Fruit fly (Drosophila melanogaster) whole organism, embryonic: ENCODE data around the gene Or7a.

Experiments
- Adf1 ChIP-seq: fragments of 200-800 bp; sonication (Bioruptor generic); IDR thresholded peaks from 2 replicates; pipeline ENCODE4 v1.3.6; 2022; ENCODE audit warnings: missing biosample characterization, missing genetic modification characterization
- Aef1 ChIP-seq: fragments of 200-800 bp; sonication (Bioruptor generic); IDR thresholded peaks from 3 replicates; pipeline ENCODE4 v1.3.6; 2022; ENCODE audit warnings: missing biosample characterization, missing genetic modification characterization
- Bteb2 ChIP-seq: fragments of 200-800 bp; sonication (Bioruptor generic); optimal IDR thresholded peaks from 2 replicates; lab custom pipeline; 2016; ENCODE audit warnings: missing biosample characterization, missing genetic modification characterization
- CG10321 ChIP-seq: fragments of 200-800 bp; sonication (Bioruptor generic); IDR thresholded peaks from 2 replicates; pipeline ENCODE4 v1.3.6; 2022; ENCODE audit warnings: missing biosample characterization, missing genetic modification characterization
- CG10366 ChIP-seq: fragments of 200-800 bp; sonication (Bioruptor generic); IDR thresholded peaks from 2 replicates; pipeline ENCODE4 v1.3.6; 2022; ENCODE audit warnings: missing biosample characterization, missing genetic modification characterization
- CG11504 ChIP-seq: fragments of 200-800 bp; sonication (Bioruptor generic); optimal IDR thresholded peaks from 3 replicates; lab custom pipeline; 2019; ENCODE audit warnings: missing biosample characterization, mild to moderate bottlenecking, missing genetic modification characterization, moderate library complexity
- CG11695 ChIP-seq: fragments of 200-800 bp; sonication (Bioruptor generic); IDR thresholded peaks from 3 replicates; pipeline ENCODE4 v1.3.6; 2022; ENCODE audit warnings: missing biosample characterization, missing genetic modification characterization
- CG12391 ChIP-seq: fragments of 200-800 bp; sonication (Bioruptor generic); optimal IDR thresholded peaks from 3 replicates; lab custom pipeline; 2018; ENCODE audit warnings: missing biosample characterization, mild to moderate bottlenecking, missing genetic modification characterization, moderate library complexity
- CG13624 ChIP-seq: fragments of 200-800 bp; sonication (Bioruptor generic); optimal IDR thresholded peaks from 2 replicates; lab custom pipeline; 2016; ENCODE audit warnings: missing biosample characterization, missing genetic modification characterization
- CG14014 ChIP-seq: fragments of 200-800 bp; sonication (Bioruptor generic); IDR thresholded peaks from 2 replicates; pipeline ENCODE4 v1.3.6; 2022; ENCODE audit warnings: missing biosample characterization, missing genetic modification characterization
- CG17802 ChIP-seq: fragments of 200-800 bp; sonication (Bioruptor generic); optimal IDR thresholded peaks from 2 replicates; lab custom pipeline; 2018; ENCODE audit warnings: missing biosample characterization, mild to moderate bottlenecking, missing genetic modification characterization, moderate library complexity
- CG17829 ChIP-seq: fragments of 200-800 bp; optimal IDR thresholded peaks from 2 replicates; lab custom pipeline; 2019; ENCODE audit warnings: missing biosample characterization, mild to moderate bottlenecking, missing genetic modification characterization, moderate library complexity
- CG2678 ChIP-seq: fragments of 200-800 bp; sonication (Bioruptor generic); optimal IDR thresholded peaks from 3 replicates; lab custom pipeline; 2019; ENCODE audit warnings: missing biosample characterization, mild to moderate bottlenecking, missing genetic modification characterization, moderate library complexity
- CG30020 ChIP-seq: fragments of 200-800 bp; optimal IDR thresholded peaks from 2 replicates; lab custom pipeline; 2019; ENCODE audit warnings: missing biosample characterization, mild to moderate bottlenecking, missing genetic modification characterization, moderate library complexity
- CG33557 ChIP-seq: fragments of 200-800 bp; sonication (Bioruptor generic); optimal IDR thresholded peaks from 2 replicates; lab custom pipeline; 2019; ENCODE audit warnings: missing biosample characterization, mild to moderate bottlenecking, missing genetic modification characterization, moderate library complexity
- CG34422 ChIP-seq: fragments of 200-800 bp; sonication (Bioruptor generic); IDR thresholded peaks from 3 replicates; pipeline ENCODE4 v1.3.6; 2022; ENCODE audit warnings: missing biosample characterization, missing genetic modification characterization
- CG43689 ChIP-seq: fragments of 200-800 bp; sonication (Bioruptor generic); IDR thresholded peaks from 2 replicates; pipeline ENCODE4 v1.3.6; 2022; ENCODE audit warnings: missing biosample characterization, missing genetic modification characterization
- CG4404 ChIP-seq: fragments of 200-800 bp; sonication (Bioruptor generic); IDR thresholded peaks from 2 replicates; pipeline ENCODE4 v1.3.6; 2022; ENCODE audit warnings: missing biosample characterization, missing genetic modification characterization
- CG4424 ChIP-seq: fragments of 200-800 bp; sonication (Bioruptor generic); optimal IDR thresholded peaks from 3 replicates; lab custom pipeline; 2016; ENCODE audit warnings: missing biosample characterization, missing genetic modification characterization
- CG6854 ChIP-seq: fragments of 200-800 bp; sonication (Bioruptor generic); optimal IDR thresholded peaks from 3 replicates; lab custom pipeline; 2017; ENCODE audit warnings: missing biosample characterization, mild to moderate bottlenecking, missing genetic modification characterization
- CG7271 ChIP-seq: fragments of 200-800 bp; sonication (Bioruptor generic); optimal IDR thresholded peaks from 2 replicates; lab custom pipeline; 2018; ENCODE audit warnings: missing biosample characterization, mild to moderate bottlenecking, missing genetic modification characterization, moderate library complexity
- CG9797 ChIP-seq: fragments of 200-800 bp; sonication (Bioruptor generic); optimal IDR thresholded peaks from 3 replicates; lab custom pipeline; 2018; ENCODE audit warnings: missing biosample characterization, mild to moderate bottlenecking, missing genetic modification characterization
- CrebB ChIP-seq: fragments of 200-800 bp; sonication (Bioruptor generic); optimal IDR thresholded peaks from 3 replicates; lab custom pipeline; 2018; ENCODE audit warnings: missing biosample characterization, mild to moderate bottlenecking, missing genetic modification characterization
- Dp ChIP-seq: fragments of 200-800 bp; sonication (Bioruptor generic); optimal IDR thresholded peaks from 2 replicates; lab custom pipeline; 2018; ENCODE audit warnings: missing biosample characterization, mild to moderate bottlenecking, missing genetic modification characterization, moderate library complexity
- Dref ChIP-seq: fragments of 200-800 bp; sonication (Bioruptor generic); IDR thresholded peaks from 2 replicates; pipeline ENCODE4 v1.3.6; 2022; ENCODE audit warnings: missing biosample characterization, missing genetic modification characterization
- Elba2 ChIP-seq: fragments of 200-800 bp; sonication (Bioruptor generic); optimal IDR thresholded peaks from 3 replicates; lab custom pipeline; 2016; ENCODE audit warnings: missing biosample characterization, missing genetic modification characterization
- HLH4C ChIP-seq: fragments of 200-800 bp; sonication (Bioruptor generic); IDR thresholded peaks from 3 replicates; pipeline ENCODE4 v1.3.6; 2022; ENCODE audit warnings: missing biosample characterization, missing genetic modification characterization; ENCODE audit not compliant: partially characterized antibody
- Jarid2 ChIP-seq: fragments of 200-800 bp; sonication (Bioruptor generic); optimal IDR thresholded peaks from 3 replicates; lab custom pipeline; 2017; ENCODE audit warnings: mild to moderate bottlenecking, missing biosample characterization, missing genetic modification reagents, missing genetic modification characterization
- MESR4 ChIP-seq: fragments of 200-800 bp; sonication (Bioruptor generic); optimal IDR thresholded peaks from 2 replicates; lab custom pipeline; 2018; ENCODE audit warnings: missing biosample characterization, mild to moderate bottlenecking, missing genetic modification characterization, moderate library complexity
- Ravus ChIP-seq: fragments of 200-800 bp; sonication (Bioruptor generic); IDR thresholded peaks from 2 replicates; pipeline ENCODE4 v1.3.6; 2022; ENCODE audit warnings: missing biosample characterization, missing genetic modification characterization
- Sin3A ChIP-seq: fragments of >200 bp; optimal IDR thresholded peaks from 2 replicates; lab custom pipeline; 2018
- Taf1 ChIP-seq: fragments of 200-800 bp; sonication (Bioruptor generic); IDR thresholded peaks from 2 replicates; pipeline ENCODE4 v1.3.6; 2022; ENCODE audit warnings: missing biosample characterization, missing genetic modification characterization
- Trl ChIP-seq, 3 experiments: fragments of >200 bp in 2 of 3; fragments of 200-800 bp in 1 of 3; sonication (Bioruptor generic) in 1 of 3; optimal IDR thresholded peaks; 2 replicates in 1 of 3; 3 replicates in 2 of 3; lab custom pipeline; 2016 to 2017; ENCODE audit warnings: missing biosample characterization in 1 of 3, missing genetic modification characterization in 1 of 3
- ac ChIP-seq: fragments of 200-800 bp; sonication (Bioruptor generic); optimal IDR thresholded peaks from 3 replicates; lab custom pipeline; 2017; ENCODE audit warnings: missing biosample characterization, mild to moderate bottlenecking, missing genetic modification characterization
- cato ChIP-seq: fragments of 200-800 bp; sonication (Bioruptor generic); optimal IDR thresholded peaks from 2 replicates; lab custom pipeline; 2016; ENCODE audit warnings: missing biosample characterization, missing genetic modification characterization, borderline replicate concordance
- ci ChIP-seq: fragments of 200-800 bp; sonication (Bioruptor generic); IDR thresholded peaks from 3 replicates; pipeline ENCODE4 v1.3.6; 2022; ENCODE audit warnings: missing biosample characterization, missing genetic modification characterization
- cwo ChIP-seq: fragments of 200-800 bp; sonication (Bioruptor generic); optimal IDR thresholded peaks from 3 replicates; lab custom pipeline; 2017; ENCODE audit warnings: missing biosample characterization, missing genetic modification characterization, mild to moderate bottlenecking, moderate library complexity, missing genetic modification reagents
- en ChIP-seq: fragments of 200-800 bp; sonication (Bioruptor generic); optimal IDR thresholded peaks from 2 replicates; lab custom pipeline; 2016; ENCODE audit warnings: missing biosample characterization, missing genetic modification characterization
- fd102C ChIP-seq: fragments of 200-800 bp; sonication (Bioruptor generic); optimal IDR thresholded peaks from 2 replicates; lab custom pipeline; 2018; ENCODE audit warnings: missing biosample characterization, mild to moderate bottlenecking, missing genetic modification characterization, moderate library complexity
- hb ChIP-seq: fragments of 200-800 bp; sonication (Bioruptor generic); IDR thresholded peaks from 3 replicates; pipeline ENCODE4 v1.3.6; 2022; ENCODE audit warnings: missing biosample characterization, missing genetic modification characterization; ENCODE audit not compliant: partially characterized antibody
- hbn ChIP-seq: fragments of 200-800 bp; sonication (Bioruptor generic); IDR thresholded peaks from 2 replicates; pipeline ENCODE4 v1.3.6; 2022; ENCODE audit warnings: missing biosample characterization, missing genetic modification characterization; ENCODE audit not compliant: partially characterized antibody
- insv ChIP-seq, 2 experiments: fragments of 200-800 bp; sonication (Bioruptor generic); optimal IDR thresholded peaks; 3 replicates each; lab custom pipeline; 2016 to 2018; ENCODE audit warnings: missing biosample characterization in 2 of 2, missing genetic modification characterization in 2 of 2
- kah ChIP-seq: fragments of 200-800 bp; sonication (Bioruptor generic); optimal IDR thresholded peaks from 2 replicates; lab custom pipeline; 2018; ENCODE audit warnings: missing biosample characterization, mild to moderate bottlenecking, missing genetic modification characterization
- oc ChIP-seq: fragments of 200-800 bp; sonication (Bioruptor generic); optimal IDR thresholded peaks from 2 replicates; lab custom pipeline; 2018; ENCODE audit warnings: missing biosample characterization, mild to moderate bottlenecking, missing genetic modification characterization, moderate library complexity
- peb ChIP-seq: fragments of 200-800 bp; sonication (Bioruptor generic); IDR thresholded peaks from 2 replicates; pipeline ENCODE4 v1.3.6; 2022; ENCODE audit warnings: missing biosample characterization, missing genetic modification characterization
- pho ChIP-seq: fragments of 200-800 bp; sonication (Bioruptor generic); optimal IDR thresholded peaks from 2 replicates; lab custom pipeline; 2016; ENCODE audit warnings: missing biosample characterization, missing genetic modification characterization
- slou ChIP-seq: fragments of 200-800 bp; sonication (Bioruptor generic); optimal IDR thresholded peaks from 3 replicates; lab custom pipeline; 2016; ENCODE audit warnings: missing biosample characterization, missing genetic modification characterization
- sob ChIP-seq: fragments of 200-800 bp; sonication (Bioruptor generic); IDR thresholded peaks from 2 replicates; pipeline ENCODE4 v1.3.6; 2022; ENCODE audit warnings: missing biosample characterization, missing genetic modification characterization
- tio ChIP-seq: fragments of 200-800 bp; sonication (Bioruptor generic); optimal IDR thresholded peaks from 2 replicates; lab custom pipeline; 2017; ENCODE audit warnings: missing biosample characterization, missing genetic modification characterization, inconsistent platforms

Or7a gene

DNA sequence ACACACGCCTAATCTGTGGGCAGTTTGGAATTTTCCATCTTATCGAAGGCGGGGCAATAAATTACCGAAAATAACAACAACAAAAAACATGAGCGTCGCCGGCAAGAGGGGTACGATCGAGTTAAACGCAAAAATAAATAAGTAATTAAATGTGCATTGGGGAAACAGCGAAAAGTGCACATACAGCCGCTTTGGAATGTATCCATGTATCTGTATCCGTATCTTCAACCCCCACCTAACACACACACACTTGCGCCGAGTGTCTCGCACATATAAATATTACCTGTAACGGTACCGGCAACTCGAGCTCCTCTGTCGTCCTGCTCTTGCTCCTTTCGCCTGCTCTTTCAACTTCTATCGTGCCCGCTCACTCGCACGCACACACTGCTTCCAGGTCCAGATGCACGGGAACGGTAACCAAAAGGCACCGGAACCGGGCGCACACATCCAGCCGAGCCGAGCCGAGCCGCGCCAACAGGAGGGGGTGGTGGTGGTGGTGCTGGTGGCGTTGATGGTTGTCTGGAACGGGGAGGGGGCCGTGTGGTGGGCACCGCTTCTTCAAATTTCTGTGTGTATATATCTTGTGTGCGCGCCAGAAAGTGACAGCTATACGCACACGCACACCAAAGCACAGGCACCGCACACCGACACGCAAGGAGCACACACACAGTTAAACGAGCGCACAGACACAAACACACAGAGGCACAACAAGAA lies 24.0 kb downstream of the Or7a start (continued):
- TF ChIP-seq CG43689 (GFP tag; lab: Robert Waterston, UW) (no peak), CG11695 (peak; percentile 40; the same call in 1 of the 3 replicates), CG34422 (GFP tag; lab: Robert Waterston, UW) (peak; percentile 77; the same call in 2 of the 3 replicates), peb (no peak), hb (no peak), Sin3A (lab: Kevin White, UChicago) (no peak), ci (0 out of 3 replicates have a peak, but pooled peaks have one; percentile 48), CG4424 (no peak), HLH4C (GFP tag; lab: Robert Waterston, UW) (no peak), CG9797 (GFP tag; lab: Kevin White, UChicago) (no peak), CG17802 (tag; lab: Kevin White, UChicago) (no peak), ac (GFP tag; lab: Kevin White, UChicago) (no peak), fd102C (GFP tag; lab: Kevin White, UChicago) (no peak), hbn (no peak), CG2678 (tag; lab: Kevin White, UChicago) (peak; percentile 39), Bteb2 (GFP tag; lab: Kevin White, UChicago) (no peak), Aef1 (peak; percentile 45; the same call in 2 of the 3 replicates), CG17829 (tag; lab: Kevin White, UChicago) (no peak), cato (no peak), tio (GFP tag; lab: Kevin White, UChicago) (no peak), insv (GFP tag; optimal IDR thresholded peaks at IDR 0.05; lab: Kevin White, UChicago) (no peak), Dp (GFP tag; lab: Kevin White, UChicago) (no peak), en (GFP tag; lab: Kevin White, UChicago) (no peak), CG12391 (tag; lab: Kevin White, UChicago) (no peak), CG10321 (GFP tag; lab: Robert Waterston, UW) (peak; percentile 90), sob (GFP tag; lab: Robert Waterston, UW) (no peak), CG13624 (no peak), Trl (optimal IDR thresholded peaks at IDR 0.05; lab: Kevin White, UChicago) (no peak), Trl (GFP tag; optimal IDR thresholded peaks at IDR 0.05; lab: Kevin White, UChicago) (peak; percentile 4), MESR4 (GFP tag; lab: Kevin White, UChicago) (peak; percentile 69), CG6854 (GFP tag; lab: Kevin White, UChicago) (no peak), Adf1 (GFP tag; lab: Robert Waterston, UW) (peak; percentile 64), CG33557 (GFP tag; lab: Kevin White, UChicago) (no peak), Elba2 (no peak), CG11504 (peak; percentile 24), CG10366 (GFP tag; lab: Robert Waterston, UW) (peak; percentile 12; the same call in 1 of the 2 replicates), Jarid2 (no peak), CG30020 (no peak), kah (GFP tag; lab: Kevin White, UChicago) (peak; percentile 9), CG7271 (tag; lab: Kevin White, UChicago) (no peak), CG14014 (no peak), slou (GFP tag; lab: Kevin White, UChicago) (no peak), cwo (GFP tag; lab: Kevin White, UChicago) (peak; percentile 39), CG4404 (GFP tag; lab: Robert Waterston, UW) (no peak), oc (tag; lab: Kevin White, UChicago) (no peak), CrebB (tag; lab: Kevin White, UChicago) (no peak), Dref (peak; percentile 10; the same call in 1 of the 2 replicates), Taf1 (GFP tag; lab: Robert Waterston, UW) (no peak), pho (GFP tag; lab: Kevin White, UChicago) (peak; percentile 8), Ravus (GFP tag; lab: Robert Waterston, UW) (no peak)
